Worm (Caenorhabditis elegans) whole organism, young adult: ENCODE measurements around the gene T03G11.10.

ENCODE experiments used
- B0019.2 ChIP-seq: fragments of 200-800 bp; sonication (Bioruptor generic); conservative IDR thresholded peaks from 2 replicates; pipeline ENCODE4 v1.3.6; 2022; ENCODE audit warnings: missing genetic modification reagents, missing genetic modification characterization, missing compliant biosample characterization
- B0261.1 ChIP-seq: sonication (generic microtip); optimal IDR thresholded peaks from 2 replicates; lab custom pipeline; 2016; ENCODE audit warnings: mild to moderate bottlenecking, missing genetic modification characterization, moderate library complexity, missing compliant biosample characterization
- D2030.7 ChIP-seq: fragments of 200-800 bp; sonication (Bioruptor generic); IDR thresholded peaks from 2 replicates; pipeline ENCODE4 v1.3.6; 2022; ENCODE audit warnings: missing genetic modification reagents, missing genetic modification characterization, missing compliant biosample characterization
- F57A8.1 ChIP-seq: fragments of 200-800 bp; sonication (Bioruptor generic); optimal IDR thresholded peaks from 2 replicates; lab custom pipeline; 2018; ENCODE audit warnings: mild to moderate bottlenecking, missing genetic modification characterization, moderate library complexity, missing compliant biosample characterization
- K11D2.4 ChIP-seq: fragments of 200-800 bp; sonication (Bioruptor generic); IDR thresholded peaks from 2 replicates; pipeline ENCODE4 v1.3.6; 2022; ENCODE audit warnings: missing genetic modification reagents, missing genetic modification characterization, missing compliant biosample characterization
- K12H6.12 ChIP-seq: fragments of 200-800 bp; sonication (Bioruptor generic); optimal IDR thresholded peaks from 2 replicates; lab custom pipeline; 2018; ENCODE audit warnings: mild to moderate bottlenecking, missing genetic modification characterization, missing compliant biosample characterization
- Y79H2A.3 ChIP-seq: fragments of 200-800 bp; sonication (Bioruptor generic); conservative IDR thresholded peaks from 2 replicates; pipeline ENCODE4 v1.3.6; 2022; ENCODE audit warnings: missing genetic modification reagents, missing genetic modification characterization, missing compliant biosample characterization
- ZK185.1 ChIP-seq: sonication (generic microtip); optimal IDR thresholded peaks from 2 replicates; lab custom pipeline; 2016; ENCODE audit warnings: mild to moderate bottlenecking, missing genetic modification characterization, missing compliant biosample characterization; ENCODE audit not compliant: poor library complexity, severe bottlenecking
- ama-1 ChIP-seq, 3 experiments: fragments of 150-350 bp in 1 of 3; sonication (generic microtip) in 2 of 3; optimal IDR thresholded peaks; 2 replicates each; lab custom pipeline; 2014 to 2018; ENCODE audit warnings: missing biosample characterization in 2 of 3, missing genetic modification characterization in 2 of 3, missing genetic modification reagents in 2 of 3
- athp-1 ChIP-seq: sonication (generic microtip); optimal IDR thresholded peaks from 2 replicates; lab custom pipeline; 2017; ENCODE audit warnings: mild to moderate bottlenecking, missing genetic modification characterization, missing compliant biosample characterization
- attf-6 ChIP-seq: fragments of 200-800 bp; sonication (Bioruptor generic); IDR thresholded peaks from 2 replicates; pipeline ENCODE4 v1.3.6; 2022; ENCODE audit warnings: missing genetic modification reagents, missing genetic modification characterization, missing compliant biosample characterization
- ceh-40 ChIP-seq: fragments of 200-800 bp; sonication (Bioruptor generic); IDR thresholded peaks from 2 replicates; pipeline ENCODE4 v1.3.6; 2022; ENCODE audit warnings: missing genetic modification characterization, missing compliant biosample characterization
- ceh-91 ChIP-seq: fragments of 200-800 bp; sonication (Bioruptor generic); IDR thresholded peaks from 2 replicates; pipeline ENCODE4 v1.3.6; 2022; ENCODE audit warnings: missing genetic modification reagents, missing genetic modification characterization, missing compliant biosample characterization
- chd-7 ChIP-seq: sonication (generic microtip); optimal IDR thresholded peaks from 2 replicates; lab custom pipeline; 2016; ENCODE audit warnings: mild to moderate bottlenecking, missing genetic modification characterization, moderate library complexity, missing compliant biosample characterization
- hmg-20 ChIP-seq: fragments of 200-800 bp; sonication (Bioruptor generic); IDR thresholded peaks from 2 replicates; pipeline ENCODE4 v1.3.6; 2022; ENCODE audit warnings: missing genetic modification reagents, missing genetic modification characterization, missing compliant biosample characterization
- lin-26 ChIP-seq: fragments of 200-800 bp; sonication (Bioruptor generic); IDR thresholded peaks from 2 replicates; pipeline ENCODE4 v1.3.6; 2022; ENCODE audit warnings: missing genetic modification reagents, missing genetic modification characterization, missing compliant biosample characterization
- lin-40 ChIP-seq: sonication (generic microtip); optimal IDR thresholded peaks from 2 replicates; lab custom pipeline; 2016; ENCODE audit warnings: missing genetic modification characterization, mild to moderate bottlenecking, missing compliant biosample characterization, missing genotype, missing genetic modification reagents
- lir-1 ChIP-seq: fragments of 200-800 bp; sonication (Bioruptor generic); conservative IDR thresholded peaks from 2 replicates; pipeline ENCODE4 v1.3.6; 2022; ENCODE audit warnings: missing genetic modification reagents, missing genetic modification characterization, missing compliant biosample characterization
- madf-8 ChIP-seq: fragments of 200-800 bp; sonication (Bioruptor generic); conservative IDR thresholded peaks from 2 replicates; pipeline ENCODE4 v1.3.6; 2022; ENCODE audit warnings: missing genetic modification reagents, missing genetic modification characterization, missing compliant biosample characterization
- mel-28 ChIP-seq: sonication (generic microtip); optimal IDR thresholded peaks from 2 replicates; lab custom pipeline; 2016; ENCODE audit warnings: borderline replicate concordance, mild to moderate bottlenecking, missing genetic modification characterization, missing compliant biosample characterization
- nfya-1 ChIP-seq: sonication (generic microtip); optimal IDR thresholded peaks from 2 replicates; lab custom pipeline; 2017; ENCODE audit warnings: antibody characterized with exemption, missing compliant biosample characterization, missing genetic modification characterization, borderline replicate concordance; ENCODE audit not compliant: insufficient read depth
- nhr-179 ChIP-seq: sonication (generic microtip); optimal IDR thresholded peaks from 2 replicates; lab custom pipeline; 2016; ENCODE audit warnings: mild to moderate bottlenecking, missing genetic modification characterization, missing compliant biosample characterization
- nhr-27 ChIP-seq: fragments of 200-800 bp; sonication (Bioruptor generic); optimal IDR thresholded peaks from 2 replicates; lab custom pipeline; 2018; ENCODE audit warnings: mild to moderate bottlenecking, missing genetic modification characterization, moderate library complexity, missing compliant biosample characterization
- pbrm-1 ChIP-seq: fragments of 200-800 bp; sonication (Bioruptor generic); IDR thresholded peaks from 2 replicates; pipeline ENCODE4 v1.3.6; 2022; ENCODE audit warnings: missing genetic modification reagents, missing genetic modification characterization, missing compliant biosample characterization
- sdz-38 ChIP-seq: sonication (generic microtip); optimal IDR thresholded peaks from 2 replicates; lab custom pipeline; 2016; ENCODE audit warnings: missing genotype, missing genetic modification characterization, missing compliant biosample characterization
- snpc-3.4 ChIP-seq: sonication (generic microtip); optimal IDR thresholded peaks from 2 replicates; lab custom pipeline; 2017; ENCODE audit warnings: missing genetic modification characterization, mild to moderate bottlenecking, missing compliant biosample characterization, antibody characterized with exemption, moderate library complexity, missing genotype, missing genetic modification reagents
- tbp1 ChIP-seq: fragments of 200-800 bp; sonication (Bioruptor generic); optimal IDR thresholded peaks from 2 replicates; lab custom pipeline; 2018; ENCODE audit warnings: mild to moderate bottlenecking, missing genetic modification characterization, missing compliant biosample characterization
- unc-62 ChIP-seq: fragments of 150-350 bp; optimal IDR thresholded peaks from 2 replicates; lab custom pipeline; 2014; ENCODE audit warnings: missing biosample characterization, missing genetic modification reagents, missing genetic modification characterization
- ztf-22 ChIP-seq: fragments of 200-800 bp; sonication (Bioruptor generic); optimal IDR thresholded peaks from 2 replicates; lab custom pipeline; 2018; ENCODE audit warnings: mild to moderate bottlenecking, missing genetic modification characterization, moderate library complexity, missing compliant biosample characterization
- ztf-25 ChIP-seq: fragments of 200-800 bp; sonication (Bioruptor generic); IDR thresholded peaks from 2 replicates; pipeline ENCODE4 v1.3.6; 2022; ENCODE audit warnings: missing genetic modification reagents, missing genetic modification characterization, missing compliant biosample characterization
- ztf-26 ChIP-seq: sonication (generic microtip); optimal IDR thresholded peaks from 2 replicates; lab custom pipeline; 2017; ENCODE audit warnings: missing genetic modification characterization, missing compliant biosample characterization

Gene T03G11.10

ce11 chrX:5199245-5199644 lies 28.3 kb upstream of the T03G11.10 start:
- TF ChIP-seq B0019.2 (GFP tag; lab: Robert Waterston, UW) (no peak), ztf-22 (no peak), nfya-1 (tag; lab: Kevin White, UChicago) (no peak), lir-1 (GFP tag; lab: Robert Waterston, UW) (no peak), snpc-3.4 (tag; lab: Kevin White, UChicago) (no peak)
- TF ChIP-seq, all 124 proteins: peak for 0

DNA sequence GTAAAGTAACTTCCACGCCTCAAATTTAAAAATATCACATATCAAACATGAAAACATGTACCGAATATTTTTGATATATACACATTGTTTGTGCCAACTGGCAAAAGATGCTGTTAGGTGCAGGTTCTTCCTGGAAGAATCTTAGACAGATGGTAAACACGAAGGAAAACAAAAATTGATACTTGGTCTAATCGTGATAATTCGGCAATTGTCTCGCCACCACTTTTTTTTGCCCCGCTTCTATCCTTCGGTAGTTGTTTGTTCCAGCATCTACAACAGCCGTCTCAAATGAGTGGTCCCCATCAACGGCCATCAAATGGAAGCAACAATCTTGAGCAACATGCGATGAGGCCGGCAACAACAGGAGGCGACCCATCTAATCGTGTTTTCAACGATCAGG lies 26.5 kb upstream of the T03G11.10 start:
- TF ChIP-seq pbrm-1 (GFP tag; lab: Robert Waterston, UW), result no peak
- TF ChIP-seq F57A8.1 (GFP tag; lab: Kevin White, UChicago), result no peak
- no peak for TF ChIP-seq Y79H2A.3 (GFP tag; lab: Robert Waterston, UW)
- TF ChIP-seq athp-1 (tag; lab: Kevin White, UChicago), result no peak
- no peak for TF ChIP-seq madf-8 (GFP tag; lab: Robert Waterston, UW)
- no peak for TF ChIP-seq tbp1 (GFP tag; lab: Kevin White, UChicago)
- no peak for TF ChIP-seq D2030.7 (GFP tag; lab: Robert Waterston, UW)
- no peak for TF ChIP-seq lir-1 (GFP tag; lab: Robert Waterston, UW)
- no peak for TF ChIP-seq lin-40 (tag; lab: Kevin White, UChicago)
- no peak for TF ChIP-seq ZK185.1
- TF ChIP-seq ztf-26, result no peak
- TF ChIP-seq ztf-25 (GFP tag; lab: Robert Waterston, UW), result no peak
- no peak for TF ChIP-seq lin-26 (GFP tag; lab: Robert Waterston, UW)
- TF ChIP-seq hmg-20 (GFP tag; lab: Robert Waterston, UW), result no peak
- TF ChIP-seq attf-6 (GFP tag; lab: Robert Waterston, UW), result no peak

ce11 chrX:5195462-5196160 lies 24.6 kb upstream of the T03G11.10 start, which contains the start of gene pqn-62:
Gene pqn-62, plus strand, starts transcription at chrX:5196110.
- TF ChIP-seq nhr-179 (tag; lab: Kevin White, UChicago), result no peak
- TF ChIP-seq nhr-27 (tag; lab: Kevin White, UChicago), result no peak
- TF ChIP-seq ceh-91 (GFP tag; lab: Robert Waterston, UW), result no peak
- no peak for TF ChIP-seq chd-7 (tag; lab: Kevin White, UChicago)
- TF ChIP-seq unc-62 (GFP tag; lab: Kevin White, UChicago), result no peak
- no peak for TF ChIP-seq sdz-38 (tag; lab: Kevin White, UChicago)
- TF ChIP-seq B0261.1 (tag; lab: Kevin White, UChicago), result no peak
- TF ChIP-seq K12H6.12, result no peak
- TF ChIP-seq K11D2.4, result no peak

- no peak for TF ChIP-seq ZK185.1
- TF ChIP-seq, all 124 proteins: peak for 0
Measured at ce11 chrX:5193402-5193801, 22.4 kb upstream of the T03G11.10 start.

ce11 chrX:5190061-5190460 lies 19.1 kb upstream of the T03G11.10 start:
- TF ChIP-seq ceh-40 (GFP tag; lab: Robert Waterston, UW) (no peak), mel-28 (no peak), snpc-3.4 (tag; lab: Kevin White, UChicago) (no peak), ama-1 (optimal IDR thresholded peaks at IDR 0.05; lab: Kevin White, UChicago) (no peak), ama-1 (GFP tag; optimal IDR thresholded peaks at IDR 0.05; lab: Kevin White, UChicago) (no peak)
